Worm (Caenorhabditis elegans) whole organism, mixed stage, embryonic: ENCODE measurements around the gene C52E4.7.

ENCODE experiments used
- ceh-39 ChIP-seq: fragments of 150-350 bp; optimal IDR thresholded peaks from 2 replicates; lab custom pipeline; 2014; ENCODE audit warnings: missing biosample characterization, missing genetic modification characterization
- elt-1 ChIP-seq: sonication (generic microtip); optimal IDR thresholded peaks from 2 replicates; lab custom pipeline; 2017; ENCODE audit warnings: missing genetic modification characterization, mild to moderate bottlenecking, missing compliant biosample characterization, antibody characterized with exemption, moderate library complexity, borderline replicate concordance; ENCODE audit not compliant: insufficient read depth
- elt-3 ChIP-seq: fragments of 150-350 bp; optimal IDR thresholded peaks from 2 replicates; lab custom pipeline; 2014; ENCODE audit warnings: missing biosample characterization, missing genetic modification characterization
- nhr-12 ChIP-seq: fragments of 150-350 bp; optimal IDR thresholded peaks from 2 replicates; lab custom pipeline; 2014; ENCODE audit warnings: missing biosample characterization, missing genetic modification characterization
- nhr-237 ChIP-seq: fragments of 150-350 bp; optimal IDR thresholded peaks from 2 replicates; lab custom pipeline; 2014; ENCODE audit warnings: missing biosample characterization, missing genetic modification characterization
- nhr-28 ChIP-seq: fragments of 150-350 bp; optimal IDR thresholded peaks from 2 replicates; lab custom pipeline; 2014; ENCODE audit warnings: missing biosample characterization, missing genetic modification characterization
- snpc-4 ChIP-seq: fragments of 150-350 bp; optimal IDR thresholded peaks from 2 replicates; lab custom pipeline; 2014; ENCODE audit warnings: missing biosample characterization, missing genetic modification characterization

DNA sequence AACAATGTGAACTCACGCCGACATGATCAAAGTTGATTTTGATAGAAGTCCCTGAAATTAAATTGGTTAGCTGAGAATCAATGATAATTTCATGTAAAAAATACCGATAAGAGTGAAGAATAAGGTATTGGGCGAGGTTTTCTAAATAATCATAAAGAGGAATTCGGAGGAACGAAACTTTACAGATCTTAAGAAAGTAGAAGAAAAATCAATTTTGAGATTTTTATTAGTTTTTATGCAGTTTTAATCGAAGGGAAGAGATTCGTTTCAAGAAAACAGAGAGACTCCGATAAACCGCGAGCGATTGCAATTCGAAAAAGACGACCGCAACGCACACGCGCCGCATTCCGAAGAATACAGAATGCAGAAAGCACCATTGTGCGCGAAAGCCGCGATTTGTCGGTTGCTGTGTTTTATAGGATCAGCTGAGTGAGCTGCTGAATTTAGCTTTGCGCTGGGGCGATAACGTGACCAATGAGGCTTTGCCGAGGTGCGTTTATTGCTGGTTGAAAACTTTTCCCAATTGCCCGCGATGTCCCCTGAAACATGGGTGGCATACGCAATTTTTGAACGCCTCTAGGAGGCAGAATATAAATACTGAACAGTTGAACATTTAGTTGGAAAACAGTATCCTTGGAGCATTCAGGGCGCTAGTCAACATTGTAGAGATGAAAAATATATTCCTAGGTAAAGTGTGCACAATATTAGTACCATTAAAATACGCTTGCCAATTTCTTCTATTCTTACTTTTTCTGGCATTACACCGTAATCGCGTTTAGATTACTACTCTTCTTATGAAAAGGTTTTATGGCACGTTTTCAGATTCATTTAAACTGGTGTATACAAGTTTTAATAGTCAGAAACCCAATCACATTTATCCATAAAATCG, 14.2 kb upstream of the C52E4.7 start, which contains the start of gene snr-4:
- peak; percentile 44 for TF ChIP-seq nhr-12 (tag; lab: Kevin White, UChicago)
- peak; percentile 31 for TF ChIP-seq elt-1
- peak; percentile 49 for TF ChIP-seq nhr-237 (tag; lab: Kevin White, UChicago)
- TF ChIP-seq snpc-4 = no peak
- no peak for TF ChIP-seq nhr-28 (tag; lab: Kevin White, UChicago)
- TF ChIP-seq elt-3 (tag; lab: Kevin White, UChicago) = no peak
- TF ChIP-seq ceh-39 (tag; lab: Kevin White, UChicago) = peak; percentile 92
